Worm (Caenorhabditis elegans) whole organism, young adult: ENCODE data around the gene F02D8.4.

ENCODE experiments used
- B0336.3 ChIP-seq: fragments of 200-800 bp; sonication (Bioruptor generic); IDR thresholded peaks from 2 replicates; pipeline ENCODE4 v1.3.6; 2022; ENCODE audit warnings: missing genetic modification characterization, missing compliant biosample characterization
- die-1 ChIP-seq: sonication (generic microtip); optimal IDR thresholded peaks from 2 replicates; lab custom pipeline; 2016; ENCODE audit warnings: missing genotype, mild to moderate bottlenecking, missing genetic modification characterization, missing compliant biosample characterization
- ekl-4 ChIP-seq: fragments of 200-800 bp; sonication (Bioruptor generic); IDR thresholded peaks from 2 replicates; pipeline ENCODE4 v1.3.6; 2022; ENCODE audit warnings: missing genetic modification reagents, missing genetic modification characterization, missing compliant biosample characterization
- him-1 ChIP-seq: sonication (generic microtip); optimal IDR thresholded peaks from 2 replicates; lab custom pipeline; 2016; ENCODE audit warnings: missing genotype, missing genetic modification reagents, missing genetic modification characterization, missing compliant biosample characterization
- lsl-1 ChIP-seq: fragments of 200-800 bp; sonication (Bioruptor generic); optimal IDR thresholded peaks from 2 replicates; lab custom pipeline; 2018; ENCODE audit warnings: mild to moderate bottlenecking, missing genetic modification characterization, moderate library complexity, missing compliant biosample characterization
- madf-8 ChIP-seq: fragments of 200-800 bp; sonication (Bioruptor generic); conservative IDR thresholded peaks from 2 replicates; pipeline ENCODE4 v1.3.6; 2022; ENCODE audit warnings: missing genetic modification reagents, missing genetic modification characterization, missing compliant biosample characterization
- unc-130 ChIP-seq: sonication (generic microtip); optimal IDR thresholded peaks from 2 replicates; lab custom pipeline; 2016; ENCODE audit warnings: missing genetic modification reagents, missing genetic modification characterization, missing compliant biosample characterization

DNA sequence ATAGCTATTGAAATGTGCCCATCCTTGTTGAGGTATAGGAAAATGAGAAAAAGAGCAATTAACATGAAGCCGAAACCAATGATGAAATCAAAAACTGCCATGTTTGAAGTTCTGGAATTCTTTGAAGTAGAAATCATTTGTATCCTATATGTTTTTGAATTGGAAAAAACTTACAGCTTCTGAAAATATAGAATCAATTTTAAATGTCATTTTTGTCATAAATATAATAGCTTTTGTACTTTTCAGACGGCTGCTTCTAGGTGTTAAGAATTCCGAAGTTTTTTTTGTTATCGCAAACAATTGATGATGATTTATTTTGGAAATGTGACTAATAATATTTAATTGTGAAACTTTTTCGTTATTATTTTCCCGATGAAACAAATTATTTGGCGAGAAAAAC lies 37.7 kb upstream of the F02D8.4 start, which contains the start of gene C30G7.4:
- TF ChIP-seq madf-8 (GFP tag; lab: Robert Waterston, UW) = no peak
- TF ChIP-seq B0336.3 (GFP tag; lab: Robert Waterston, UW) = no peak
- TF ChIP-seq unc-130 (GFP tag; lab: Kevin White, UChicago) = no peak
- no peak for TF ChIP-seq him-1 (tag; lab: Kevin White, UChicago)
- TF ChIP-seq ekl-4 (GFP tag; lab: Robert Waterston, UW) = no peak
- no peak for TF ChIP-seq die-1 (tag; lab: Kevin White, UChicago)
- no peak for TF ChIP-seq lsl-1 (GFP tag; lab: Kevin White, UChicago)
